Fruit fly (Drosophila melanogaster) whole organism, embryonic: Measurements from ENCODE around the gene CG1896.

Experiments
- Aef1 ChIP-seq: fragments of 200-800 bp; sonication (Bioruptor generic); IDR thresholded peaks from 3 replicates; pipeline ENCODE4 v1.3.6; 2022; ENCODE audit warnings: missing biosample characterization, missing genetic modification characterization
- CG10431 ChIP-seq: fragments of 200-800 bp; sonication (Bioruptor generic); optimal IDR thresholded peaks from 3 replicates; lab custom pipeline; 2018; ENCODE audit warnings: missing biosample characterization, mild to moderate bottlenecking, missing genetic modification characterization
- CG10979 ChIP-seq: fragments of 200-800 bp; sonication (Bioruptor generic); optimal IDR thresholded peaks from 2 replicates; lab custom pipeline; 2018; ENCODE audit warnings: missing biosample characterization, mild to moderate bottlenecking, missing genetic modification characterization, moderate library complexity
- CG11560 ChIP-seq: fragments of 200-800 bp; sonication (Bioruptor generic); IDR thresholded peaks from 3 replicates; pipeline ENCODE4 v1.3.6; 2022; ENCODE audit warnings: missing biosample characterization, missing genetic modification characterization
- CG12659 ChIP-seq: fragments of 200-800 bp; sonication (Bioruptor generic); optimal IDR thresholded peaks from 3 replicates; lab custom pipeline; 2017; ENCODE audit warnings: mild to moderate bottlenecking, missing biosample characterization, missing genetic modification reagents, missing genetic modification characterization
- CG13287 ChIP-seq: fragments of 200-800 bp; sonication (Bioruptor generic); IDR thresholded peaks from 2 replicates; pipeline ENCODE4 v1.3.6; 2022; ENCODE audit warnings: missing biosample characterization, missing genetic modification characterization; ENCODE audit not compliant: partially characterized antibody
- CG15514 ChIP-seq: fragments of 200-800 bp; sonication (Bioruptor generic); optimal IDR thresholded peaks from 3 replicates; lab custom pipeline; 2017; ENCODE audit warnings: missing biosample characterization, missing genetic modification characterization, mild to moderate bottlenecking, moderate library complexity, missing genetic modification reagents
- CG1603 ChIP-seq: fragments of 200-800 bp; sonication (Bioruptor generic); optimal IDR thresholded peaks from 2 replicates; lab custom pipeline; 2019; ENCODE audit warnings: missing biosample characterization, mild to moderate bottlenecking, missing genetic modification characterization, moderate library complexity
- CG16815 ChIP-seq: fragments of 200-800 bp; sonication (Bioruptor generic); optimal IDR thresholded peaks from 3 replicates; lab custom pipeline; 2017; ENCODE audit warnings: missing biosample characterization, mild to moderate bottlenecking, missing genetic modification characterization
- CG16863 ChIP-seq: fragments of 200-800 bp; sonication (Bioruptor generic); optimal IDR thresholded peaks from 3 replicates; lab custom pipeline; 2016; ENCODE audit warnings: missing biosample characterization, missing genetic modification characterization
- CG17829 ChIP-seq: fragments of 200-800 bp; optimal IDR thresholded peaks from 2 replicates; lab custom pipeline; 2019; ENCODE audit warnings: missing biosample characterization, mild to moderate bottlenecking, missing genetic modification characterization, moderate library complexity
- CG3281 ChIP-seq: fragments of 200-800 bp; sonication (Bioruptor generic); optimal IDR thresholded peaks from 3 replicates; lab custom pipeline; 2017; ENCODE audit warnings: missing biosample characterization, mild to moderate bottlenecking, missing genetic modification characterization
- CG34376 ChIP-seq: fragments of 200-800 bp; sonication (Bioruptor generic); optimal IDR thresholded peaks from 2 replicates; lab custom pipeline; 2018; ENCODE audit warnings: missing biosample characterization, mild to moderate bottlenecking, missing genetic modification characterization
- CG3726 ChIP-seq: fragments of 200-800 bp; sonication (Bioruptor generic); IDR thresholded peaks from 3 replicates; pipeline ENCODE4, ENCODE4 v1.3.6; 2022; ENCODE audit warnings: missing biosample characterization, missing genetic modification characterization
- CG3995 ChIP-seq: fragments of 200-800 bp; sonication (Bioruptor generic); optimal IDR thresholded peaks from 3 replicates; lab custom pipeline; 2016; ENCODE audit warnings: missing biosample characterization, missing genetic modification characterization
- CG42726 ChIP-seq: fragments of 200-800 bp; sonication (Bioruptor generic); IDR thresholded peaks from 2 replicates; pipeline ENCODE4 v1.3.6; 2022; ENCODE audit warnings: missing biosample characterization, missing genetic modification characterization; ENCODE audit not compliant: partially characterized antibody
- CG7372 ChIP-seq: fragments of 200-800 bp; sonication (Bioruptor generic); IDR thresholded peaks from 2 replicates; pipeline ENCODE4 v1.3.6; 2022; ENCODE audit warnings: missing biosample characterization, missing genetic modification characterization
- CG7556 ChIP-seq: fragments of 200-800 bp; sonication (Bioruptor generic); optimal IDR thresholded peaks from 2 replicates; lab custom pipeline; 2017; ENCODE audit warnings: missing biosample characterization, mild to moderate bottlenecking, missing genetic modification characterization
- CG7928 ChIP-seq: fragments of 200-800 bp; sonication (Bioruptor generic); optimal IDR thresholded peaks from 2 replicates; lab custom pipeline; 2017; ENCODE audit warnings: missing biosample characterization, mild to moderate bottlenecking, missing genetic modification characterization
- CG8089 ChIP-seq: fragments of 200-800 bp; sonication (Bioruptor generic); optimal IDR thresholded peaks from 3 replicates; lab custom pipeline; 2016; ENCODE audit warnings: missing biosample characterization, missing genetic modification characterization
- CTCF ChIP-seq: fragments of 200-800 bp; sonication (Bioruptor generic); optimal IDR thresholded peaks from 2 replicates; lab custom pipeline; 2017; ENCODE audit warnings: missing biosample characterization, mild to moderate bottlenecking, missing genetic modification characterization, moderate library complexity
- CoRest ChIP-seq: fragments of 200-800 bp; sonication (Bioruptor generic); optimal IDR thresholded peaks from 3 replicates; lab custom pipeline; 2018; ENCODE audit warnings: missing biosample characterization, mild to moderate bottlenecking, missing genetic modification characterization, moderate library complexity
- Dip3 ChIP-seq: fragments of 200-800 bp; sonication (Bioruptor generic); optimal IDR thresholded peaks from 3 replicates; lab custom pipeline; 2016; ENCODE audit warnings: missing biosample characterization, missing genetic modification characterization
- GATAe ChIP-seq: fragments of 200-800 bp; sonication (Bioruptor generic); conservative IDR thresholded peaks from 2 replicates; pipeline ENCODE4 v1.3.6; 2022; ENCODE audit warnings: missing biosample characterization, missing genetic modification characterization
- HmgZ ChIP-seq: fragments of 200-800 bp; sonication (Bioruptor generic); optimal IDR thresholded peaks from 2 replicates; lab custom pipeline; 2018; ENCODE audit warnings: missing biosample characterization, mild to moderate bottlenecking, missing genetic modification characterization
- Lhr ChIP-seq: fragments of 200-800 bp; sonication (Bioruptor generic); optimal IDR thresholded peaks from 3 replicates; lab custom pipeline; 2017; ENCODE audit warnings: mild to moderate bottlenecking, missing biosample characterization, missing genetic modification reagents, missing genetic modification characterization
- MBD-R2 ChIP-seq: fragments of 200-800 bp; sonication (Bioruptor generic); IDR thresholded peaks from 2 replicates; pipeline ENCODE4 v1.3.6; 2022; ENCODE audit warnings: missing biosample characterization, missing genetic modification characterization
- MTF-1 ChIP-seq: fragments of 200-800 bp; sonication (Bioruptor generic); optimal IDR thresholded peaks from 2 replicates; lab custom pipeline; 2018; ENCODE audit warnings: missing biosample characterization, mild to moderate bottlenecking, missing genetic modification characterization, borderline replicate concordance
- Myb ChIP-seq: fragments of 200-800 bp; sonication (Bioruptor generic); optimal IDR thresholded peaks from 2 replicates; lab custom pipeline; 2016; ENCODE audit warnings: missing biosample characterization, missing genetic modification characterization
- Nf-YB ChIP-seq: fragments of 200-800 bp; sonication (Bioruptor generic); optimal IDR thresholded peaks from 3 replicates; lab custom pipeline; 2019; ENCODE audit warnings: missing biosample characterization, mild to moderate bottlenecking, missing genetic modification characterization, moderate library complexity
- NfI ChIP-seq: fragments of 200-800 bp; sonication (Bioruptor generic); optimal IDR thresholded peaks from 3 replicates; lab custom pipeline; 2018; ENCODE audit warnings: missing biosample characterization, mild to moderate bottlenecking, missing genetic modification characterization, moderate library complexity
- Rx ChIP-seq: fragments of 200-800 bp; sonication (Bioruptor generic); IDR thresholded peaks from 2 replicates; pipeline ENCODE4 v1.3.6; 2022; ENCODE audit warnings: missing biosample characterization, missing genetic modification characterization
- Scr ChIP-seq: fragments of 200-800 bp; sonication (Bioruptor generic); IDR thresholded peaks from 2 replicates; pipeline ENCODE4 v1.3.6; 2022; ENCODE audit warnings: missing biosample characterization, missing genetic modification characterization; ENCODE audit not compliant: partially characterized antibody
- Sin3A ChIP-seq: fragments of >200 bp; optimal IDR thresholded peaks from 2 replicates; lab custom pipeline; 2018
- Sry-δ ChIP-seq: fragments of 200-800 bp; sonication (Bioruptor generic); optimal IDR thresholded peaks from 2 replicates; lab custom pipeline; 2016; ENCODE audit warnings: missing biosample characterization, missing genetic modification characterization
- Taf1 ChIP-seq: fragments of 200-800 bp; sonication (Bioruptor generic); IDR thresholded peaks from 2 replicates; pipeline ENCODE4 v1.3.6; 2022; ENCODE audit warnings: missing biosample characterization, missing genetic modification characterization
- amos ChIP-seq: fragments of 200-800 bp; sonication (Bioruptor generic); IDR thresholded peaks from 2 replicates; pipeline ENCODE4 v1.3.6; 2022; ENCODE audit warnings: missing biosample characterization, missing genetic modification characterization; ENCODE audit not compliant: partially characterized antibody
- ato ChIP-seq: fragments of 200-800 bp; sonication (Bioruptor generic); IDR thresholded peaks from 2 replicates; pipeline ENCODE4 v1.3.6; 2022; ENCODE audit warnings: missing biosample characterization, missing genetic modification characterization; ENCODE audit not compliant: partially characterized antibody
- chif ChIP-seq, 2 experiments: fragments of 200-800 bp; sonication (Bioruptor generic); optimal IDR thresholded peaks; 3 replicates each; lab custom pipeline; 2016; ENCODE audit warnings: missing biosample characterization in 2 of 2, missing genetic modification characterization in 2 of 2
- crp ChIP-seq, 2 experiments: fragments of 200-800 bp; sonication (Bioruptor generic); optimal IDR thresholded peaks; 2 replicates in 1 of 2; 3 replicates in 1 of 2; lab custom pipeline; 2017; ENCODE audit warnings: missing biosample characterization in 2 of 2, missing genetic modification characterization in 2 of 2, mild to moderate bottlenecking in 1 of 2, moderate library complexity in 1 of 2
- fd102C ChIP-seq: fragments of 200-800 bp; sonication (Bioruptor generic); optimal IDR thresholded peaks from 2 replicates; lab custom pipeline; 2018; ENCODE audit warnings: missing biosample characterization, mild to moderate bottlenecking, missing genetic modification characterization, moderate library complexity
- fd96Cb ChIP-seq: fragments of 200-800 bp; sonication (Bioruptor generic); optimal IDR thresholded peaks from 2 replicates; lab custom pipeline; 2018; ENCODE audit warnings: missing biosample characterization, mild to moderate bottlenecking, missing genetic modification characterization, moderate library complexity
- gce ChIP-seq: fragments of 200-800 bp; sonication (Bioruptor generic); IDR thresholded peaks from 3 replicates; pipeline ENCODE4 v1.3.6; 2022; ENCODE audit warnings: missing biosample characterization, missing genetic modification characterization
- lmd ChIP-seq: fragments of 200-800 bp; sonication (Bioruptor generic); IDR thresholded peaks from 2 replicates; pipeline ENCODE4 v1.3.6; 2022; ENCODE audit warnings: missing biosample characterization, missing genetic modification characterization
- nom ChIP-seq: fragments of 200-800 bp; sonication (Bioruptor generic); optimal IDR thresholded peaks from 2 replicates; lab custom pipeline; 2017; ENCODE audit warnings: missing biosample characterization, missing genetic modification characterization, mild to moderate bottlenecking, moderate library complexity, missing genetic modification reagents
- ranshi ChIP-seq: fragments of 200-800 bp; sonication (Bioruptor generic); IDR thresholded peaks from 2 replicates; pipeline ENCODE4 v1.3.6; 2022; ENCODE audit warnings: missing biosample characterization, missing genetic modification characterization
- sisA ChIP-seq: fragments of 200-800 bp; sonication (Bioruptor generic); IDR thresholded peaks from 2 replicates; pipeline ENCODE4 v1.3.6; 2022; ENCODE audit warnings: missing biosample characterization, missing genetic modification characterization
- sqz ChIP-seq: fragments of 200-800 bp; sonication (Bioruptor generic); optimal IDR thresholded peaks from 3 replicates; lab custom pipeline; 2018; ENCODE audit warnings: missing biosample characterization, mild to moderate bottlenecking, missing genetic modification characterization
- stwl ChIP-seq: fragments of 200-800 bp; sonication (Bioruptor generic); optimal IDR thresholded peaks from 3 replicates; lab custom pipeline; 2018; ENCODE audit warnings: missing biosample characterization, mild to moderate bottlenecking, missing genetic modification characterization, moderate library complexity
- tin ChIP-seq: fragments of 200-800 bp; sonication (Bioruptor generic); optimal IDR thresholded peaks from 3 replicates; lab custom pipeline; 2016; ENCODE audit warnings: missing biosample characterization, missing genetic modification characterization
- unc-4 ChIP-seq: fragments of 200-800 bp; sonication (Bioruptor generic); IDR thresholded peaks from 2 replicates; pipeline ENCODE4 v1.3.6; 2022; ENCODE audit warnings: missing biosample characterization, missing genetic modification characterization; ENCODE audit not compliant: partially characterized antibody

The CG1896 gene

DNA sequence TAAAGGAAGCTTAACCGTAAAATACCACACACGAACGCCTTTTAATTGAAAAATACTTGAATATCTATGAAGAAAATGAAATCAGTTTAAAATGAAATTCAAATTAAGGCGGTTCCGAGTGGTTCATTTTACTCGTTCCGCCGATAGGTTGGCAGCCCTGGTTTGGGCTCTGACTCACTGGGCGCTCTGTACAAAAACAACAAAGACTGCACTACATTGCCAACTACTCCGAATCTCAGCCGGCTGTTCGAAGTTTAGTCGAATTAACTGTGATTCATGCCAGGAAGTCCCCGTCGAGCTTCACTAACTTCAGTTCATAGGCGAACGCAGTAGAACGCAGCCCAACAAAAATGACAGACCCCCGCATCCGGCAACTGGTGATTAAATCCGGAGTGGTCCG lies 803 bp upstream of the CG1896 start, which contains the start of gene Tbca (continued):
- TF ChIP-seq CG3995: peak; percentile 30
- TF ChIP-seq CG11560 (tag; lab: Robert Waterston, UW): no peak
- no peak for TF ChIP-seq chif (GFP tag; optimal IDR thresholded peaks at IDR 0.05; lab: Kevin White, UChicago)
- TF ChIP-seq unc-4 (GFP tag; lab: Robert Waterston, UW): peak; percentile 24; the same call in 1 of the 2 replicates
- no peak for TF ChIP-seq fd102C (GFP tag; lab: Kevin White, UChicago)
- TF ChIP-seq amos (GFP tag; lab: Robert Waterston, UW): peak; percentile 79
- TF ChIP-seq CoRest (tag; lab: Kevin White, UChicago): no peak
- no peak for TF ChIP-seq CG10431 (GFP tag; lab: Kevin White, UChicago)
- no peak for TF ChIP-seq MTF-1 (GFP tag; lab: Kevin White, UChicago)
- TF ChIP-seq fd96Cb (tag; lab: Kevin White, UChicago): no peak
- TF ChIP-seq CG10979: no peak
- peak; percentile 32; the same call in 1 of the 3 replicates for TF ChIP-seq Aef1
- TF ChIP-seq stwl: peak; percentile 11
- peak; percentile 31; the same call in 1 of the 2 replicates for TF ChIP-seq CG42726
- no peak for TF ChIP-seq CG8089 (GFP tag; lab: Kevin White, UChicago)
- TF ChIP-seq CG13287: peak; percentile 72
- no peak for TF ChIP-seq CG16815
- peak; percentile 52; the same call in 1 of the 2 replicates for TF ChIP-seq ato (GFP tag; lab: Robert Waterston, UW)
- no peak for TF ChIP-seq CG16863 (GFP tag; lab: Kevin White, UChicago)
- TF ChIP-seq Dip3 (GFP tag; lab: Kevin White, UChicago): no peak
- no peak for TF ChIP-seq Taf1
- no peak for TF ChIP-seq lmd (GFP tag; lab: Robert Waterston, UW)
- no peak for TF ChIP-seq CG7556 (GFP tag; lab: Kevin White, UChicago)
- TF ChIP-seq ranshi (GFP tag; lab: Robert Waterston, UW): no peak
- TF ChIP-seq CG12659 (GFP tag; lab: Kevin White, UChicago): no peak
- peak; percentile 8 for TF ChIP-seq Sin3A (lab: Kevin White, UChicago)
- TF ChIP-seq Rx (GFP tag; lab: Robert Waterston, UW): no peak
- TF ChIP-seq Lhr: no peak
- peak; percentile 54 for TF ChIP-seq CG1603
- TF ChIP-seq Scr (GFP tag; lab: Robert Waterston, UW): peak; percentile 58
- TF ChIP-seq Sry-δ: peak; percentile 51
- TF ChIP-seq CG34376: no peak
- no peak for TF ChIP-seq tin (GFP tag; lab: Kevin White, UChicago)
- peak; percentile 87 for TF ChIP-seq Myb (GFP tag; lab: Kevin White, UChicago)
- TF ChIP-seq sqz (GFP tag; lab: Kevin White, UChicago): peak; percentile 92
- no peak for TF ChIP-seq sisA (GFP tag; lab: Robert Waterston, UW)
- TF ChIP-seq CTCF (GFP tag; lab: Kevin White, UChicago): peak; percentile 59
- TF ChIP-seq nom (GFP tag; lab: Kevin White, UChicago): peak; percentile 3
- peak; percentile 9 for TF ChIP-seq CG17829 (tag; lab: Kevin White, UChicago)
- TF ChIP-seq GATAe: no peak
- peak; percentile 84 for TF ChIP-seq CG7928 (GFP tag; lab: Kevin White, UChicago)
- peak; percentile 52 for TF ChIP-seq HmgZ (tag; lab: Kevin White, UChicago)
- TF ChIP-seq CG15514 (GFP tag; lab: Kevin White, UChicago): peak; percentile 99
- peak; percentile 64; the same call in 1 of the 2 replicates for TF ChIP-seq MBD-R2 (GFP tag; lab: Robert Waterston, UW)
- peak in 1 of 2 experiments; percentile 59 for TF ChIP-seq crp (GFP tag; optimal IDR thresholded peaks at IDR 0.05; lab: Kevin White, UChicago)
- TF ChIP-seq CG3281 (GFP tag; lab: Kevin White, UChicago): no peak
- no peak for TF ChIP-seq Nf-YB (GFP tag; lab: Kevin White, UChicago)
- no peak for TF ChIP-seq CG3726 (GFP tag; lab: Robert Waterston, UW)
- TF ChIP-seq CG7372 (GFP tag; lab: Robert Waterston, UW): no peak
- TF ChIP-seq gce (GFP tag; lab: Robert Waterston, UW): no peak
- no peak for TF ChIP-seq NfI
